Fruit fly (Drosophila melanogaster): ENCODE measurements around the gene CG14301.

The CG14301 gene

dm6 chr3R:18670441-18671111 is 29.3 kb upstream of the CG14301 start (continued):
- TF ChIP-seq CG33557 (GFP tag; optimal IDR thresholded peaks at IDR 0.05) (peak; percentile 14), Nf-YB (GFP tag; optimal IDR thresholded peaks at IDR 0.05) (peak; percentile 22), caup (GFP tag; optimal IDR thresholded peaks at IDR 0.05; ENCODE audit: severe bottlenecking) (no peak), shn (GFP tag; optimal IDR thresholded peaks at IDR 0.05) (no peak), Neu2 (GFP tag; optimal IDR thresholded peaks at IDR 0.05; ENCODE audit: borderline replicate concordance) (no peak), CG8765 (GFP tag; IDR thresholded peaks at IDR 0.05) (no peak), sisA (GFP tag; IDR thresholded peaks at IDR 0.05) (peak; percentile 50), sim (GFP tag; IDR thresholded peaks at IDR 0.05) (no peak), Vsx1 (GFP tag; optimal IDR thresholded peaks at IDR 0.05) (peak; percentile 63), Sin3A (optimal IDR thresholded peaks at IDR 0.05) (no peak), C15 (GFP tag; IDR thresholded peaks at IDR 0.05) (no peak), hb (GFP tag; IDR thresholded peaks at IDR 0.05; ENCODE audit: partially characterized antibody) (no peak), prd (optimal IDR thresholded peaks at IDR 0.05) (no peak), prd (GFP tag; IDR thresholded peaks at IDR 0.05) (peak; percentile 51), CG14965 (GFP tag; optimal IDR thresholded peaks at IDR 0.05; ENCODE audit: borderline replicate concordance) (no peak), MTF-1 (GFP tag; optimal IDR thresholded peaks at IDR 0.05; ENCODE audit: borderline replicate concordance) (no peak), br (optimal IDR thresholded peaks at IDR 0.05) (no peak), scrt (GFP tag; optimal IDR thresholded peaks at IDR 0.05) (no peak), Bteb2 (GFP tag; optimal IDR thresholded peaks at IDR 0.05) (no peak), Oaz (GFP tag; IDR thresholded peaks at IDR 0.05) (no peak), Taf1 (GFP tag; IDR thresholded peaks at IDR 0.05) (no peak), CG11560 (tag; IDR thresholded peaks at IDR 0.05) (no peak), pum (GFP tag; optimal IDR thresholded peaks at IDR 0.05) (peak; percentile 43), CG7963 (GFP tag; IDR thresholded peaks at IDR 0.05; ENCODE audit: partially characterized antibody) (no peak), bcd (GFP tag; optimal IDR thresholded peaks at IDR 0.05) (peak; percentile 2), danr (GFP tag; IDR thresholded peaks at IDR 0.05) (no peak), CG11093 (GFP tag; IDR thresholded peaks at IDR 0.05) (0 out of 3 replicates have a peak, but pooled peaks have one; percentile 37), CG3163 (GFP tag; optimal IDR thresholded peaks at IDR 0.05) (no peak), Sry-β (GFP tag; optimal IDR thresholded peaks at IDR 0.05) (no peak), CG7271 (tag; optimal IDR thresholded peaks at IDR 0.05) (no peak), CG8089 (GFP tag; optimal IDR thresholded peaks at IDR 0.05) (no peak), CG2889 (GFP tag; IDR thresholded peaks at IDR 0.05) (no peak), CG12299 (tag; optimal IDR thresholded peaks at IDR 0.05) (peak; percentile 47), gem (tag; optimal IDR thresholded peaks at IDR 0.05) (peak; percentile 84), HLH4C (GFP tag; IDR thresholded peaks at IDR 0.05; ENCODE audit: partially characterized antibody) (no peak), NC2α (GFP tag; optimal IDR thresholded peaks at IDR 0.05) (no peak), HmgZ (tag; optimal IDR thresholded peaks at IDR 0.05) (no peak), oc (tag; optimal IDR thresholded peaks at IDR 0.05) (peak; percentile 3), ATbp (GFP tag; optimal IDR thresholded peaks at IDR 0.05) (peak; percentile 53), mirr (GFP tag; optimal IDR thresholded peaks at IDR 0.05) (no peak), Doc2 (GFP tag; IDR thresholded peaks at IDR 0.05) (no peak), CG42726 (GFP tag; IDR thresholded peaks at IDR 0.05; ENCODE audit: partially characterized antibody) (no peak), sob (GFP tag; IDR thresholded peaks at IDR 0.05) (peak; percentile 52; the same call in 1 of the 2 replicates), Nf-YC (tag; optimal IDR thresholded peaks at IDR 0.05) (no peak), croc (GFP tag; conservative IDR thresholded peaks at IDR 0.05) (0 out of 3 replicates have a peak, but pooled peaks have one; percentile 28), CG13123 (GFP tag; optimal IDR thresholded peaks at IDR 0.05) (no peak), CG10366 (GFP tag; IDR thresholded peaks at IDR 0.05) (no peak), lola (GFP tag; optimal IDR thresholded peaks at IDR 0.05) (peak in 1 of 3 experiments; percentile 67), lab (GFP tag; optimal IDR thresholded peaks at IDR 0.05) (no peak), CG4707 (GFP tag; optimal IDR thresholded peaks at IDR 0.05) (no peak)
